Worm (Caenorhabditis elegans) whole organism, L3 larva: ENCODE results near the gene mek-1.

Experiments
- egl-5 ChIP-seq: fragments of 150-350 bp; optimal IDR thresholded peaks from 2 replicates; lab custom pipeline; 2017; ENCODE audit warnings: missing biosample characterization, missing genetic modification reagents, missing genetic modification characterization, inconsistent platforms
- elt-3 ChIP-seq, 3 experiments: fragments of 150-350 bp in 1 of 3; sonication (generic microtip) in 2 of 3; optimal IDR thresholded peaks; 2 replicates in 2 of 3; 4 replicates in 1 of 3; lab custom pipeline; 2014 to 2017; ENCODE audit warnings: missing biosample characterization in 3 of 3, missing genetic modification characterization in 3 of 3
- lin-15B ChIP-seq: fragments of 150-350 bp; optimal IDR thresholded peaks from 2 replicates; lab custom pipeline; 2014; ENCODE audit warnings: missing biosample characterization, missing genetic modification characterization
- lin-39 ChIP-seq: fragments of 150-350 bp; optimal IDR thresholded peaks from 2 replicates; lab custom pipeline; 2018; ENCODE audit warnings: missing biosample characterization, missing genetic modification reagents, missing genetic modification characterization
- mdl-1 ChIP-seq: fragments of 150-350 bp; optimal IDR thresholded peaks from 2 replicates; lab custom pipeline; 2014; ENCODE audit warnings: missing biosample characterization, missing genetic modification characterization
- nfya-1 ChIP-seq: sonication (generic microtip); optimal IDR thresholded peaks from 2 replicates; lab custom pipeline; 2017; ENCODE audit warnings: missing genetic modification characterization, mild to moderate bottlenecking, missing compliant biosample characterization, antibody characterized with exemption, moderate library complexity; ENCODE audit not compliant: insufficient read depth
- nhr-11 ChIP-seq: fragments of 150-350 bp; optimal IDR thresholded peaks from 2 replicates; lab custom pipeline; 2014; ENCODE audit warnings: missing biosample characterization, missing genetic modification characterization
- nhr-23 ChIP-seq: fragments of 150-350 bp; optimal IDR thresholded peaks from 2 replicates; lab custom pipeline; 2014; ENCODE audit warnings: missing biosample characterization, missing genetic modification reagents, missing genetic modification characterization
- nhr-237 ChIP-seq: fragments of 150-350 bp; optimal IDR thresholded peaks from 2 replicates; lab custom pipeline; 2014; ENCODE audit warnings: missing biosample characterization, missing genetic modification characterization
- nhr-43 ChIP-seq: sonication (generic microtip); optimal IDR thresholded peaks from 2 replicates; lab custom pipeline; 2016; ENCODE audit warnings: mild to moderate bottlenecking, missing genetic modification characterization, missing compliant biosample characterization; ENCODE audit not compliant: poor library complexity, severe bottlenecking
- nhr-67 ChIP-seq: fragments of 150-350 bp; optimal IDR thresholded peaks from 2 replicates; lab custom pipeline; 2014; ENCODE audit warnings: missing biosample characterization, missing genetic modification characterization
- nhr-76 ChIP-seq: fragments of 150-350 bp; sonication (generic microtip); optimal IDR thresholded peaks from 5 replicates; lab custom pipeline; 2014; ENCODE audit warnings: missing biosample characterization, missing genetic modification characterization
- pha-4 ChIP-seq: fragments of 150-350 bp; optimal IDR thresholded peaks from 2 replicates; lab custom pipeline; 2014; ENCODE audit warnings: missing biosample characterization, missing genetic modification reagents, missing genetic modification characterization
- snpc-4 ChIP-seq: fragments of 150-350 bp; optimal IDR thresholded peaks from 2 replicates; lab custom pipeline; 2014; ENCODE audit warnings: missing biosample characterization, missing genetic modification characterization
- ztf-11 ChIP-seq: fragments of 150-350 bp; optimal IDR thresholded peaks from 2 replicates; lab custom pipeline; 2014; ENCODE audit warnings: missing biosample characterization, missing genetic modification characterization

mek-1 gene

DNA sequence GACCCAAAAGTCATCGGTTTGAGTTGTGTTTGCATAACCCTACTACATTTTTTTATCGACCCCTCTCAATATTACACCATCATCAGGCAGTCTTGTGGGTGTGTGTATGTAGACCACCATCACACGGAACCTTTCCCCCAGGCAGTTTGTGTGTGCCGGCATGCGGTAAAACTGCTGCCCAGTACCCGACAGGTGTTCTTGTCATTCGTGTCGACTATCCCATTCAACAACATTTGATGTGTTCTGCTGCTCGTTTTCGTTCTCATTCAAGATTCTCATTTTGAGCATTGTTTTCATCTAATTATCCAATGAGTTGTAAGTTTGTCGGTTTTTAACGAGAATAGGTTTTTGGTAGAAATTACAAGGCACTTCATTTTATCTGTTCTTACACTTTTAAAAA lies 43.5 kb downstream of the mek-1 start:
- TF ChIP-seq lin-39 (tag; lab: Kevin White, UChicago) (peak; percentile 14), egl-5 (peak; percentile 93), mdl-1 (no peak), elt-3 (tag; optimal IDR thresholded peaks at IDR 0.05; lab: Kevin White, UChicago) (no peak)

DNA sequence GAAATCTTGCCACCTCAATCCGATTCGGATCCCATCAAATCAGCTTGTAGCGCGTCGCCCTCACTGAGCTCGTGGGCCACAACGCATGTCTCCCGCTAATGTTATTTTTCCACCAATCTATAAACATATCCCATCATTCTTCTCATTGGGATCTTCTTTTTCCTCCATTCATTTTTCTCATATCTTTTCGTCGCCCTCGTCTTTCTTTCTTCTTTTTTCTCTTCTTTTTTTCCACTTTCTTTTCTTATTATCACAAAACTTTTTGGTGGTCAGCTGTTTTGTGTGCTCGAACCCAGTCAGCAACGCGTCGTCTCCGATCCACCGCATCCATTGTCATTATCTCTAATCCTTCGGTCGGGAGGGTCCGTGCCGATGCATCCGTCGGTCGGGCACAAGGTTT lies 44.8 kb downstream of the mek-1 start:
- TF ChIP-seq nhr-43 (tag; lab: Kevin White, UChicago), result no peak
- TF ChIP-seq nfya-1, result peak; percentile 27
- no peak for TF ChIP-seq snpc-4 (tag; lab: Kevin White, UChicago)

DNA sequence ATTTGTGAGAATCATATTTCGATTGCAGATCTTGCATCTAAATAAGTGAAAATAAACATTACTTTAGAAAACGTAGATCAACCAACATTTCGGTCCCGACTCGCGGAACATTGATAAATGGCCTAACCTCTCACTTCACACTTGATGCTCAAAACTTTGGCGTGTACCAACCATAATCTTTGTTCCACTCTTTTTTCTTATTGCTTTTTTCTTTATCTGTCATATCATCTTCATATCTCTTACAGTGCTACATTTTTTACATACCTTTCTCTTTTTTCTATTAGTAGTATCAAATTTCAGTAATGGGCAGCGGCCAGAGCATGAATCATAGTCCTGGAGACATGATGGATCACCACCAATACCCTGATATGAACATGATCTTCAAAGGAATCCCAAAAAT lies 46.2 kb downstream of the mek-1 start, which contains the start of gene F46C8.3:
Gene F46C8.3, plus strand, starts transcription at position 301 of the 400 bp plus-strand sequence.
- TF ChIP-seq snpc-4 (tag; lab: Kevin White, UChicago) (no peak), nfya-1 (no peak), egl-5 (no peak), nhr-11 (no peak), nhr-237 (no peak), pha-4 (tag; lab: Kevin White, UChicago) (no peak), nhr-67 (tag; lab: Kevin White, UChicago) (no peak), nhr-23 (tag; lab: Kevin White, UChicago) (no peak), ztf-11 (tag; lab: Kevin White, UChicago) (no peak), lin-15B (tag; lab: Kevin White, UChicago) (no peak), nhr-76 (tag; lab: Kevin White, UChicago) (no peak)
- TF ChIP-seq, all 47 proteins: peak for 0
